Fruit fly (Drosophila melanogaster) whole organism: ENCODE measurements around the gene TwdlP.

Experiments used
- CG8478 ChIP-seq: fragments of >200 bp; optimal IDR thresholded peaks from 2 replicates; lab custom pipeline; 2018; ENCODE audit warnings: inconsistent platforms
- EcR ChIP-seq, 2 experiments: fragments of >200 bp; optimal IDR thresholded peaks; 2 replicates each; lab custom pipeline; 2017; ENCODE audit warnings: missing biosample characterization in 2 of 2, missing genetic modification characterization in 2 of 2, missing genetic modification reagents in 2 of 2
- pan ChIP-seq: fragments of >200 bp; optimal IDR thresholded peaks from 2 replicates; lab custom pipeline; 2017
- psq ChIP-seq: fragments of >200 bp; optimal IDR thresholded peaks from 2 replicates; lab custom pipeline; 2017
- usp ChIP-seq: fragments of >200 bp; optimal IDR thresholded peaks from 2 replicates; lab custom pipeline; 2017; ENCODE audit warnings: missing biosample characterization, missing genetic modification characterization, mixed read lengths

DNA sequence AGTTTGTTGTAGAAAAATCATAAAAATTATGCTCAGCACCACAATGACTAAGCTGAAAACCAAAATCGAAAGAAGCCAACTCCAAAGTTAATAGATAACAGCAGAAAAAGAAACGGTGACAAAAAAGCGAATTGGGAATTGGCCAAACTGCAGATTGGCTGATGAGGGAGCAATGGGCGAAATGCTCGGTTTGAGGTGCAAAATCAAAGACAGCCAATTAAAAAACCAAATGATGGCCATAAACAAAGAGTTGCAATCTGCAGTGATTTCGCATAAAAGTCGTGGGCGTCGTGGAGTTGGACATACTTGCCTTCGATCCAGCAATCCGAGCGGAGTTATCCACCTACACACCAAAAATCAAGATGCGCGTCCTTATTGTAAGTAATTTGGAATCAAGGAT is 12.3 kb upstream of the TwdlP start, which contains the start of gene TwdlH:
- TF ChIP-seq EcR (GFP tag; optimal IDR thresholded peaks at IDR 0.05; lab: Kevin White, UChicago) (no peak), pan (lab: Kevin White, UChicago) (no peak), psq (lab: Kevin White, UChicago) (no peak), CG8478 (lab: Kevin White, UChicago) (no peak), usp (GFP tag; lab: Kevin White, UChicago) (no peak)
